Worm (Caenorhabditis elegans) whole organism, young adult: ENCODE data around the gene par-2.
"Not testable (repeated sequence)": the region's sequence is repeated elsewhere in the genome, so short reads cannot be mapped to it uniquely, and the experiment has no call there.

ENCODE experiments used
- C06A6.2 ChIP-seq: fragments of 200-800 bp; sonication (Bioruptor generic); conservative IDR thresholded peaks from 2 replicates; pipeline ENCODE4 v1.3.6; 2022; ENCODE audit warnings: missing genetic modification characterization, missing compliant biosample characterization
- C17E4.6 ChIP-seq: fragments of 200-800 bp; sonication (Bioruptor generic); IDR thresholded peaks from 2 replicates; pipeline ENCODE4 v1.3.6; 2022; ENCODE audit warnings: missing genetic modification reagents, missing genetic modification characterization, missing compliant biosample characterization
- F39B2.1 ChIP-seq: fragments of 200-800 bp; sonication (Bioruptor generic); IDR thresholded peaks from 2 replicates; pipeline ENCODE4 v1.3.6; 2022; ENCODE audit warnings: missing genetic modification reagents, missing genetic modification characterization, missing compliant biosample characterization
- F55B11.4 ChIP-seq: sonication (generic microtip); optimal IDR thresholded peaks from 2 replicates; lab custom pipeline; 2016; ENCODE audit warnings: missing compliant biosample characterization, missing genetic modification characterization, borderline replicate concordance; ENCODE audit not compliant: insufficient read depth
- T07F8.4 ChIP-seq: sonication (generic microtip); optimal IDR thresholded peaks from 2 replicates; lab custom pipeline; 2016; ENCODE audit warnings: mild to moderate bottlenecking, missing genetic modification characterization, moderate library complexity, missing compliant biosample characterization
- ZK185.1 ChIP-seq: sonication (generic microtip); optimal IDR thresholded peaks from 2 replicates; lab custom pipeline; 2016; ENCODE audit warnings: mild to moderate bottlenecking, missing genetic modification characterization, missing compliant biosample characterization; ENCODE audit not compliant: poor library complexity, severe bottlenecking
- attf-6 ChIP-seq: fragments of 200-800 bp; sonication (Bioruptor generic); IDR thresholded peaks from 2 replicates; pipeline ENCODE4 v1.3.6; 2022; ENCODE audit warnings: missing genetic modification reagents, missing genetic modification characterization, missing compliant biosample characterization
- bed-1 ChIP-seq: fragments of 200-800 bp; sonication (Bioruptor generic); IDR thresholded peaks from 2 replicates; pipeline ENCODE4 v1.3.6; 2022; ENCODE audit warnings: missing genetic modification reagents, missing genetic modification characterization, missing compliant biosample characterization
- bed-2 ChIP-seq: fragments of 200-800 bp; sonication (Bioruptor generic); IDR thresholded peaks from 2 replicates; pipeline ENCODE4 v1.3.6; 2022; ENCODE audit warnings: missing genetic modification reagents, missing genetic modification characterization, missing compliant biosample characterization
- cebp-1 ChIP-seq, 2 experiments: fragments of 200-800 bp in 1 of 2; sonication (Bioruptor generic) in 1 of 2; sonication (generic microtip) in 1 of 2; IDR thresholded peaks in 1 of 2; optimal IDR thresholded peaks in 1 of 2; 2 replicates each; pipeline versions ENCODE4 v1.3.6 to Lab custom; 2017 to 2022; ENCODE audit warnings: missing compliant biosample characterization in 2 of 2, missing genetic modification characterization in 2 of 2, mild to moderate bottlenecking in 1 of 2, missing genetic modification reagents in 1 of 2, moderate library complexity in 1 of 2
- cebp-2 ChIP-seq: fragments of 200-800 bp; sonication (Bioruptor generic); IDR thresholded peaks from 2 replicates; pipeline ENCODE4 v1.3.6; 2022; ENCODE audit warnings: missing genetic modification characterization, missing compliant biosample characterization
- ceh-27 ChIP-seq: fragments of 200-800 bp; sonication (Bioruptor generic); optimal IDR thresholded peaks from 2 replicates; lab custom pipeline; 2018; ENCODE audit warnings: mild to moderate bottlenecking, missing genetic modification characterization, moderate library complexity, missing compliant biosample characterization
- ceh-40 ChIP-seq: fragments of 200-800 bp; sonication (Bioruptor generic); IDR thresholded peaks from 2 replicates; pipeline ENCODE4 v1.3.6; 2022; ENCODE audit warnings: missing genetic modification characterization, missing compliant biosample characterization
- ceh-79 ChIP-seq: sonication (generic microtip); optimal IDR thresholded peaks from 2 replicates; lab custom pipeline; 2017; ENCODE audit warnings: mild to moderate bottlenecking, missing genetic modification characterization, missing compliant biosample characterization
- chd-7 ChIP-seq: sonication (generic microtip); optimal IDR thresholded peaks from 2 replicates; lab custom pipeline; 2016; ENCODE audit warnings: mild to moderate bottlenecking, missing genetic modification characterization, moderate library complexity, missing compliant biosample characterization
- dox-1 ChIP-seq: fragments of 200-800 bp; sonication (Bioruptor generic); IDR thresholded peaks from 2 replicates; pipeline ENCODE4 v1.3.6; 2022; ENCODE audit warnings: missing genetic modification reagents, missing genetic modification characterization, missing compliant biosample characterization
- egl-18 ChIP-seq: fragments of 200-800 bp; sonication (Bioruptor generic); IDR thresholded peaks from 2 replicates; pipeline ENCODE4 v1.3.6; 2022; ENCODE audit warnings: missing genetic modification reagents, missing genetic modification characterization, missing compliant biosample characterization
- egl-44 ChIP-seq: fragments of 200-800 bp; sonication (Bioruptor generic); IDR thresholded peaks from 2 replicates; pipeline ENCODE4 v1.3.6; 2022; ENCODE audit warnings: missing genetic modification reagents, missing genetic modification characterization, missing compliant biosample characterization
- egrh-3 ChIP-seq: fragments of 200-800 bp; sonication (Bioruptor generic); IDR thresholded peaks from 2 replicates; pipeline ENCODE4 v1.3.6; 2022; ENCODE audit warnings: missing genetic modification reagents, missing genetic modification characterization, missing compliant biosample characterization
- hsf-1 ChIP-seq: fragments of 200-800 bp; sonication (Bioruptor generic); IDR thresholded peaks from 2 replicates; pipeline ENCODE4 v1.3.6; 2022; ENCODE audit warnings: missing genetic modification reagents, missing genetic modification characterization, missing compliant biosample characterization
- lag-1 ChIP-seq: fragments of 200-800 bp; sonication (Bioruptor generic); IDR thresholded peaks from 2 replicates; pipeline ENCODE4 v1.3.6; 2022; ENCODE audit warnings: missing genetic modification reagents, missing genetic modification characterization, missing compliant biosample characterization
- lin-26 ChIP-seq: fragments of 200-800 bp; sonication (Bioruptor generic); IDR thresholded peaks from 2 replicates; pipeline ENCODE4 v1.3.6; 2022; ENCODE audit warnings: missing genetic modification reagents, missing genetic modification characterization, missing compliant biosample characterization
- lsy-27 ChIP-seq: sonication (generic microtip); optimal IDR thresholded peaks from 2 replicates; lab custom pipeline; 2017; ENCODE audit warnings: missing genetic modification characterization, mild to moderate bottlenecking, missing compliant biosample characterization, antibody characterized with exemption, missing genotype, borderline replicate concordance; ENCODE audit not compliant: insufficient read depth
- madf-6 ChIP-seq: fragments of 200-800 bp; sonication (Bioruptor generic); IDR thresholded peaks from 2 replicates; pipeline ENCODE4 v1.3.6; 2022; ENCODE audit warnings: missing genetic modification reagents, missing genetic modification characterization, missing compliant biosample characterization
- madf-8 ChIP-seq: fragments of 200-800 bp; sonication (Bioruptor generic); conservative IDR thresholded peaks from 2 replicates; pipeline ENCODE4 v1.3.6; 2022; ENCODE audit warnings: missing genetic modification reagents, missing genetic modification characterization, missing compliant biosample characterization
- mes-4 ChIP-seq: sonication (generic microtip); optimal IDR thresholded peaks from 2 replicates; lab custom pipeline; 2016; ENCODE audit warnings: missing genotype, missing genetic modification characterization, missing compliant biosample characterization
- nfyb-1 ChIP-seq: fragments of 200-800 bp; sonication (Bioruptor generic); IDR thresholded peaks from 2 replicates; pipeline ENCODE4 v1.3.6; 2022; ENCODE audit warnings: missing genetic modification reagents, missing genetic modification characterization, missing compliant biosample characterization
- sdz-38 ChIP-seq: sonication (generic microtip); optimal IDR thresholded peaks from 2 replicates; lab custom pipeline; 2016; ENCODE audit warnings: missing genotype, missing genetic modification characterization, missing compliant biosample characterization
- snpc-1.3 ChIP-seq: sonication (generic microtip); optimal IDR thresholded peaks from 2 replicates; lab custom pipeline; 2017; ENCODE audit warnings: missing genetic modification characterization, mild to moderate bottlenecking, missing compliant biosample characterization, antibody characterized with exemption, moderate library complexity, missing genotype, missing genetic modification reagents; ENCODE audit not compliant: insufficient read depth
- unc-130 ChIP-seq: sonication (generic microtip); optimal IDR thresholded peaks from 2 replicates; lab custom pipeline; 2016; ENCODE audit warnings: missing genetic modification reagents, missing genetic modification characterization, missing compliant biosample characterization
- zfh-2 ChIP-seq: fragments of 200-800 bp; sonication (Bioruptor generic); conservative IDR thresholded peaks from 2 replicates; pipeline ENCODE4 v1.3.6; 2022; ENCODE audit warnings: missing genetic modification reagents, missing genetic modification characterization, missing compliant biosample characterization
- ztf-22 ChIP-seq: fragments of 200-800 bp; sonication (Bioruptor generic); optimal IDR thresholded peaks from 2 replicates; lab custom pipeline; 2018; ENCODE audit warnings: mild to moderate bottlenecking, missing genetic modification characterization, moderate library complexity, missing compliant biosample characterization
- ztf-25 ChIP-seq: fragments of 200-800 bp; sonication (Bioruptor generic); IDR thresholded peaks from 2 replicates; pipeline ENCODE4 v1.3.6; 2022; ENCODE audit warnings: missing genetic modification reagents, missing genetic modification characterization, missing compliant biosample characterization
- ztf-3 ChIP-seq: fragments of 200-800 bp; sonication (Bioruptor generic); optimal IDR thresholded peaks from 2 replicates; lab custom pipeline; 2018; ENCODE audit warnings: mild to moderate bottlenecking, missing genetic modification characterization, missing compliant biosample characterization
- ztf-6 ChIP-seq: fragments of 200-800 bp; sonication (Bioruptor generic); IDR thresholded peaks from 2 replicates; pipeline ENCODE4 v1.3.6; 2022; ENCODE audit warnings: missing genetic modification reagents, missing genetic modification characterization, missing compliant biosample characterization

par-2 gene

ce11 chrIII:1054096-1054495, 27.1 kb upstream of the par-2 start:
- TF ChIP-seq bed-2 (GFP tag; lab: Robert Waterston, UW), result no peak
- TF ChIP-seq zfh-2 (GFP tag; lab: Robert Waterston, UW), result peak; percentile 55
- TF ChIP-seq ceh-27 (GFP tag; lab: Kevin White, UChicago), result no peak
- TF ChIP-seq hsf-1 (GFP tag; lab: Robert Waterston, UW), result no peak

DNA sequence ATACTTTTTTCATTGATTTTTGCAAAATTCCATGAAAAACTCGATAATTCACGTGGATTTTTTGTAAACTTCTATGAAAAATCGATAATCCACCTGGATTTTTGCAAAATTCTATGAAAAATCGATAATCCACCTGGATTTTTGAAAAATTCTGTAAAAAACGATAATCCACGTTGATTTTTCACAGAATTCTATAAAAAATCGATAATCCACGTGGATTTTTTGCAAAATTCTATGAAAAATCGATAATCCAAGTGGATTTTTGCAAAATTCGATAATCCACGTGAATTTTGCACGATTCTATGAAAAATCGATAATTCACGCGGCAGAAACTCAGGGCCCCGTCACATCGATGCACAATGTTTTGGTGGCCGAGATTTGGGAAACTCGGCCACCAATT, 23.1 kb upstream of the par-2 start:
- TF ChIP-seq F55B11.4 (tag; lab: Kevin White, UChicago) (no peak), ceh-40 (GFP tag; lab: Robert Waterston, UW) (no peak), egl-18 (no peak), sdz-38 (no peak), ztf-3 (GFP tag; lab: Kevin White, UChicago) (no peak), T07F8.4 (no peak), ztf-22 (no peak), C06A6.2 (GFP tag; lab: Robert Waterston, UW) (no peak)

- no peak for TF ChIP-seq snpc-1.3 (tag; lab: Kevin White, UChicago)
These were observed 22.3 kb upstream of the par-2 start for ce11 chrIII:1058881-1059280.

DNA sequence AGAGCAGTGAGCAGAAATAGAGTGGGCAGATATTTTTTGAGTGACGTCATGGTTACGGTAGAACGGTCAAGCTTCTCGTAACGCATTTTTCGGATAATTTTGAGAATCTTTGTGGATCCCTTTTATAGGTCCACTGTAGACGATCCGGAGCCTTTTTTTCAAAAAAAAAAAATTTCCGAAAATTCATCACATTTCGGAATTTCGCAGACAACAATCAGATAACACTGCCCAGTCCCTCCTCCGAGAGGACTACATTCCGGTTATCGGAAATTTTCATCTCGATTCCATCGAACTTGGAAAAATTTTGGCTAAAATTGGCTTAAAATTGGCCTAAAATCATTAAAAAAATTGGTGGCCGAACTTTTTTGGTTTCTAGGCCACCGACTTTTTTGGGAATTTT, 21.2 kb upstream of the par-2 start, which contains the start of gene BE0003N10.6:
BE0003N10.6 (minus strand) TSS at position 101 of the 400 bp plus-strand sequence.
- TF ChIP-seq F39B2.1 (GFP tag; lab: Robert Waterston, UW) (no peak), attf-6 (GFP tag; lab: Robert Waterston, UW) (no peak), F55B11.4 (tag; lab: Kevin White, UChicago) (no peak), C17E4.6 (GFP tag; lab: Robert Waterston, UW) (no peak), mes-4 (tag; lab: Kevin White, UChicago) (no peak), egl-44 (no peak), bed-1 (no peak), T07F8.4 (no peak), lag-1 (GFP tag; lab: Robert Waterston, UW) (no peak), lsy-27 (tag; lab: Kevin White, UChicago) (no peak), chd-7 (tag; lab: Kevin White, UChicago) (no peak)
- TF ChIP-seq, all 124 proteins: peak for 0

ce11 chrIII:1074152-1074551, 7.0 kb upstream of the par-2 start:
- TF ChIP-seq madf-8 (GFP tag; lab: Robert Waterston, UW), result no peak
- no peak for TF ChIP-seq ZK185.1
- TF ChIP-seq cebp-2, result 0 out of 2 replicates have a peak, but pooled peaks have one; percentile 23
- TF ChIP-seq ztf-6 (GFP tag; lab: Robert Waterston, UW), result no peak
- peak; percentile 59 for TF ChIP-seq zfh-2 (GFP tag; lab: Robert Waterston, UW)
- no peak for TF ChIP-seq unc-130
- no peak for TF ChIP-seq ceh-79 (tag; lab: Kevin White, UChicago)
- 0 out of 2 replicates have a peak, but pooled peaks have one; percentile 15 for TF ChIP-seq egrh-3 (GFP tag; lab: Robert Waterston, UW)

- 0 out of 2 replicates have a peak, but pooled peaks have one; percentile 28 for TF ChIP-seq attf-6 (GFP tag; lab: Robert Waterston, UW)
- peak; percentile 65 for TF ChIP-seq dox-1 (GFP tag; lab: Robert Waterston, UW)
- TF ChIP-seq nfyb-1 (GFP tag; lab: Robert Waterston, UW), result peak; percentile 59; the same call in 1 of the 2 replicates
- 0 out of 2 replicates have a peak, but pooled peaks have one; percentile 65 for TF ChIP-seq ztf-25
- peak; percentile 29; the same call in 1 of the 2 replicates for TF ChIP-seq lin-26 (GFP tag; lab: Robert Waterston, UW)
- peak; percentile 44; the same call in 1 of the 2 replicates for TF ChIP-seq madf-6
- TF ChIP-seq cebp-1 (GFP tag; IDR thresholded peaks at IDR 0.05; lab: Robert Waterston, UW), result 0 out of 2 replicates have a peak, but pooled peaks have one; percentile 18
- not testable (repeated sequence) for TF ChIP-seq cebp-1 (tag; optimal IDR thresholded peaks at IDR 0.05; lab: Kevin White, UChicago)
- TF ChIP-seq, all 124 proteins: peak for 7; not testable (repeated sequence) for 117
These were observed 4.8 kb upstream of the par-2 start, which contains the start of gene uaf-1 for ce11 chrIII:1076383-1076782. Gene uaf-1, minus strand, starts transcription at chrIII:1076555.
